Worm (Caenorhabditis elegans): Measurements from ENCODE around the gene fat-2.

Gene fat-2

ce11 chrIV:13327064-13327463 is 3.4 kb downstream of the fat-2 start (continued):
- TF ChIP-seq unc-62 (GFP tag; optimal IDR thresholded peaks at IDR 0.05 in 1 of 2) (peak in 1 of 2 experiments; percentile 56), unc-62 (tag; optimal IDR thresholded peaks at IDR 0.05) (no peak), mxl-2 (GFP tag; conservative IDR thresholded peaks at IDR 0.05) (no peak), php-3 (GFP tag; IDR thresholded peaks at IDR 0.05) (peak; percentile 83), sdz-12 (GFP tag; optimal IDR thresholded peaks at IDR 0.05) (no peak), fkh-10 (GFP tag; optimal IDR thresholded peaks at IDR 0.05) (no peak), madf-9 (GFP tag; conservative IDR thresholded peaks at IDR 0.05) (no peak), lsy-2 (tag; optimal IDR thresholded peaks at IDR 0.05) (peak in 1 of 2 experiments; percentile 39), dmd-8 (GFP tag; IDR thresholded peaks at IDR 0.05) (no peak), F10B5.3 (tag; optimal IDR thresholded peaks at IDR 0.05) (no peak), unc-39 (tag; optimal IDR thresholded peaks at IDR 0.05) (no peak), ceh-20 (GFP tag; IDR thresholded peaks at IDR 0.05) (peak; percentile 70), F37D6.2 (tag; optimal IDR thresholded peaks at IDR 0.05) (no peak), daf-16 (GFP tag; optimal IDR thresholded peaks at IDR 0.05) (no peak), daf-16 (tag; optimal IDR thresholded peaks at IDR 0.05) (peak; percentile 72), hlh-30 (tag; optimal IDR thresholded peaks at IDR 0.05; ENCODE audit: insufficient read depth) (peak; percentile 26), dmd-6 (GFP tag; IDR thresholded peaks at IDR 0.05) (peak; percentile 97), daf-19 (GFP tag; conservative IDR thresholded peaks at IDR 0.05) (no peak), nhr-6 (tag; optimal IDR thresholded peaks at IDR 0.05) (no peak), ceh-28 (tag; optimal IDR thresholded peaks at IDR 0.05) (no peak), ctbp-1 (GFP tag; IDR thresholded peaks at IDR 0.05) (no peak), aha-1 (tag) (peak; percentile 24), zfp-2 (tag; optimal IDR thresholded peaks at IDR 0.05) (no peak), spr-3 (GFP tag; optimal IDR thresholded peaks at IDR 0.05) (no peak), dve-1 (tag; optimal IDR thresholded peaks at IDR 0.05; ENCODE audit: insufficient read depth) (peak; percentile 94), hlh-11 (tag; optimal IDR thresholded peaks at IDR 0.05) (peak; percentile 61), nhr-48 (tag; optimal IDR thresholded peaks at IDR 0.05) (peak; percentile 67)

ce11 chrIV:13328059-13328458 is 4.4 kb downstream of the fat-2 start, which contains the start of gene far-6:
TSS of gene far-6 (plus strand) at chrIV:13328359.
- no peak for TF ChIP-seq T20F7.1 (GFP tag; optimal IDR thresholded peaks at IDR 0.05)
- TF ChIP-seq lim-7 (GFP tag; IDR thresholded peaks at IDR 0.05) = no peak
- TF ChIP-seq dmd-9 (GFP tag; IDR thresholded peaks at IDR 0.05) = no peak
- no peak for TF ChIP-seq lin-39 (tag; optimal IDR thresholded peaks at IDR 0.05)
- TF ChIP-seq sdz-12 (GFP tag; optimal IDR thresholded peaks at IDR 0.05) = no peak
- no peak for TF ChIP-seq daf-12 (tag; optimal IDR thresholded peaks at IDR 0.05)
- no peak for TF ChIP-seq egl-43 (GFP tag; IDR thresholded peaks at IDR 0.05)
- TF ChIP-seq nhr-11 (tag; optimal IDR thresholded peaks at IDR 0.05) = no peak
- TF ChIP-seq Y48G9A.11 (GFP tag; IDR thresholded peaks at IDR 0.05) = no peak
- TF ChIP-seq aha-1 (tag) = no peak
- no peak for TF ChIP-seq mdt-29 (GFP tag; IDR thresholded peaks at IDR 0.05)
- no peak for TF ChIP-seq hmg-1.1 (GFP tag; IDR thresholded peaks at IDR 0.05)
- no peak for TF ChIP-seq zip-11 (GFP tag; IDR thresholded peaks at IDR 0.05)
- no peak for TF ChIP-seq pha-4 (GFP tag; IDR thresholded peaks at IDR 0.05)
- TF ChIP-seq pha-4 (tag; optimal IDR thresholded peaks at IDR 0.05) = no peak

ce11 chrIV:13330547-13330946 is 6.9 kb downstream of the fat-2 start:
- TF ChIP-seq F10B5.3 (tag; optimal IDR thresholded peaks at IDR 0.05) (no peak), mxl-3 (GFP tag; optimal IDR thresholded peaks at IDR 0.05) (peak; percentile 12), set-16 (GFP tag; IDR thresholded peaks at IDR 0.05) (peak; percentile 57), nhr-42 (GFP tag; IDR thresholded peaks at IDR 0.05) (no peak), rbr-2 (tag; optimal IDR thresholded peaks at IDR 0.05) (no peak), nhr-76 (tag; optimal IDR thresholded peaks at IDR 0.05) (no peak), mep-1 (tag; optimal IDR thresholded peaks at IDR 0.05) (no peak), lin-1 (GFP tag; IDR thresholded peaks at IDR 0.05) (no peak), mxl-2 (GFP tag; conservative IDR thresholded peaks at IDR 0.05) (no peak), unc-62 (GFP tag; optimal IDR thresholded peaks at IDR 0.05 in 1 of 2) (no peak), unc-62 (tag; optimal IDR thresholded peaks at IDR 0.05) (no peak), hmg-1.1 (GFP tag; IDR thresholded peaks at IDR 0.05) (0 out of 2 replicates have a peak, but pooled peaks have one; percentile 18), nhr-102 (tag; optimal IDR thresholded peaks at IDR 0.05) (no peak)

All from whole organism, L4 larva.